Worm (Caenorhabditis elegans) whole organism, late embryonic: ENCODE results near the gene F55C12.2.

Experiments
- C38D4.7 ChIP-seq: fragments of 200-800 bp; sonication (Bioruptor generic); optimal IDR thresholded peaks from 2 replicates; lab custom pipeline; 2018; ENCODE audit warnings: mild to moderate bottlenecking, missing genetic modification characterization, moderate library complexity, missing compliant biosample characterization
- F13H6.1 ChIP-seq: sonication (generic microtip); optimal IDR thresholded peaks from 2 replicates; lab custom pipeline; 2016; ENCODE audit warnings: missing genetic modification characterization, missing compliant biosample characterization
- K02D7.2 ChIP-seq: sonication (generic microtip); optimal IDR thresholded peaks from 2 replicates; lab custom pipeline; 2017; ENCODE audit warnings: mild to moderate bottlenecking, missing genetic modification characterization, missing compliant biosample characterization
- K09A11.1 ChIP-seq: sonication (generic microtip); optimal IDR thresholded peaks from 2 replicates; lab custom pipeline; 2017; ENCODE audit warnings: antibody characterized with exemption, mild to moderate bottlenecking, missing genetic modification characterization, missing compliant biosample characterization; ENCODE audit not compliant: insufficient read depth
- T23F11.4 ChIP-seq: fragments of 200-800 bp; sonication (Bioruptor generic); optimal IDR thresholded peaks from 2 replicates; lab custom pipeline; 2018; ENCODE audit warnings: mild to moderate bottlenecking, missing genetic modification characterization, missing compliant biosample characterization
- ahr-1 ChIP-seq: sonication (generic microtip); optimal IDR thresholded peaks from 2 replicates; lab custom pipeline; 2016; ENCODE audit warnings: missing genetic modification characterization, missing compliant biosample characterization
- ceh-2 ChIP-seq: sonication (generic microtip); optimal IDR thresholded peaks from 2 replicates; lab custom pipeline; 2016; ENCODE audit warnings: missing genotype, missing genetic modification characterization, missing compliant biosample characterization
- ceh-24 ChIP-seq: sonication (generic microtip); optimal IDR thresholded peaks from 2 replicates; lab custom pipeline; 2016; ENCODE audit warnings: mild to moderate bottlenecking, missing genetic modification characterization, missing compliant biosample characterization
- ceh-30 ChIP-seq: fragments of 150-350 bp; optimal IDR thresholded peaks from 2 replicates; lab custom pipeline; 2014; ENCODE audit warnings: missing biosample characterization, missing genetic modification characterization
- ceh-31 ChIP-seq: sonication (generic microtip); optimal IDR thresholded peaks from 2 replicates; lab custom pipeline; 2016; ENCODE audit warnings: missing genetic modification characterization, missing compliant biosample characterization
- ceh-45 ChIP-seq: fragments of 200-800 bp; sonication (Bioruptor generic); IDR thresholded peaks from 2 replicates; pipeline ENCODE4 v1.3.6; 2022; ENCODE audit warnings: missing genetic modification reagents, missing genetic modification characterization, missing compliant biosample characterization
- che-1 ChIP-seq: sonication (generic microtip); optimal IDR thresholded peaks from 2 replicates; lab custom pipeline; 2016; ENCODE audit warnings: mild to moderate bottlenecking, missing genetic modification characterization, missing compliant biosample characterization
- elt-2 ChIP-seq: sonication (generic microtip); optimal IDR thresholded peaks from 2 replicates; lab custom pipeline; 2016; ENCODE audit warnings: missing genetic modification reagents, missing genetic modification characterization, missing compliant biosample characterization
- elt-4 ChIP-seq: sonication (generic microtip); optimal IDR thresholded peaks from 2 replicates; lab custom pipeline; 2016; ENCODE audit warnings: missing genetic modification characterization, missing compliant biosample characterization
- ets-4 ChIP-seq: sonication (generic microtip); optimal IDR thresholded peaks from 2 replicates; lab custom pipeline; 2016; ENCODE audit warnings: missing genetic modification characterization, missing compliant biosample characterization
- fax-1 ChIP-seq: sonication (generic microtip); optimal IDR thresholded peaks from 2 replicates; lab custom pipeline; 2016; ENCODE audit warnings: missing genotype, missing genetic modification characterization, missing compliant biosample characterization
- fkh-10 ChIP-seq: fragments of 150-350 bp; optimal IDR thresholded peaks from 2 replicates; lab custom pipeline; 2014; ENCODE audit warnings: missing biosample characterization, missing genetic modification reagents, missing genetic modification characterization
- fkh-6 ChIP-seq: sonication (generic microtip); optimal IDR thresholded peaks from 2 replicates; lab custom pipeline; 2016; ENCODE audit warnings: missing genetic modification characterization, missing compliant biosample characterization
- gmeb-2 ChIP-seq: sonication (generic microtip); optimal IDR thresholded peaks from 2 replicates; lab custom pipeline; 2016; ENCODE audit warnings: missing genetic modification characterization, inconsistent platforms, missing compliant biosample characterization
- hlh-15 ChIP-seq: sonication (generic microtip); optimal IDR thresholded peaks from 2 replicates; lab custom pipeline; 2016; ENCODE audit warnings: missing genetic modification characterization, missing compliant biosample characterization
- hlh-30 ChIP-seq: sonication (generic microtip); optimal IDR thresholded peaks from 2 replicates; lab custom pipeline; 2017; ENCODE audit warnings: antibody characterized with exemption, missing genetic modification characterization, missing compliant biosample characterization; ENCODE audit not compliant: insufficient read depth
- madf-2 ChIP-seq: sonication (generic microtip); optimal IDR thresholded peaks from 2 replicates; lab custom pipeline; 2017; ENCODE audit warnings: missing genetic modification characterization, missing compliant biosample characterization
- mec-3 ChIP-seq: sonication (generic microtip); optimal IDR thresholded peaks from 2 replicates; lab custom pipeline; 2016; ENCODE audit warnings: borderline replicate concordance, missing genetic modification characterization, missing compliant biosample characterization
- nfya-1 ChIP-seq: sonication (generic microtip); optimal IDR thresholded peaks from 2 replicates; lab custom pipeline; 2017; ENCODE audit warnings: missing genetic modification characterization, mild to moderate bottlenecking, missing compliant biosample characterization, antibody characterized with exemption, moderate library complexity
- nhr-11 ChIP-seq: fragments of 150-350 bp; optimal IDR thresholded peaks from 2 replicates; lab custom pipeline; 2014; ENCODE audit warnings: missing biosample characterization, missing genetic modification characterization
- nhr-232 ChIP-seq: sonication (generic microtip); optimal IDR thresholded peaks from 2 replicates; lab custom pipeline; 2016; ENCODE audit warnings: missing genetic modification characterization, missing compliant biosample characterization
- npax-4 ChIP-seq: sonication (generic microtip); optimal IDR thresholded peaks from 2 replicates; lab custom pipeline; 2016; ENCODE audit warnings: missing genetic modification characterization, missing compliant biosample characterization
- pax-1 ChIP-seq: fragments of 150-350 bp; optimal IDR thresholded peaks from 2 replicates; lab custom pipeline; 2014; ENCODE audit warnings: missing biosample characterization, missing genetic modification characterization
- pha-2 ChIP-seq: sonication (generic microtip); optimal IDR thresholded peaks from 2 replicates; lab custom pipeline; 2017; ENCODE audit warnings: mild to moderate bottlenecking, missing genetic modification characterization, missing compliant biosample characterization
- pha-4 ChIP-seq: fragments of 150-350 bp; optimal IDR thresholded peaks from 2 replicates; lab custom pipeline; 2018; ENCODE audit warnings: missing biosample characterization, missing genetic modification reagents, missing genetic modification characterization
- pros-1 ChIP-seq: fragments of 150-350 bp; optimal IDR thresholded peaks from 2 replicates; lab custom pipeline; 2014; ENCODE audit warnings: missing biosample characterization, missing genetic modification reagents, missing genetic modification characterization
- ref-2 ChIP-seq: sonication (generic microtip); optimal IDR thresholded peaks from 2 replicates; lab custom pipeline; 2016; ENCODE audit warnings: missing genetic modification characterization, missing compliant biosample characterization
- sox-2 ChIP-seq: fragments of 200-800 bp; sonication (Bioruptor generic); IDR thresholded peaks from 2 replicates; pipeline ENCODE4 v1.3.6; 2022; ENCODE audit warnings: missing genetic modification reagents, missing genetic modification characterization, missing compliant biosample characterization
- tbx-2 ChIP-seq: sonication (generic microtip); optimal IDR thresholded peaks from 2 replicates; lab custom pipeline; 2016; ENCODE audit warnings: missing genetic modification characterization, missing compliant biosample characterization
- tbx-7 ChIP-seq: sonication (generic microtip); optimal IDR thresholded peaks from 2 replicates; lab custom pipeline; 2016; ENCODE audit warnings: missing genotype, missing genetic modification characterization, missing compliant biosample characterization
- unc-3 ChIP-seq, 2 experiments: fragments of 200-800 bp in 1 of 2; sonication (Bioruptor generic) in 1 of 2; sonication (generic microtip) in 1 of 2; conservative IDR thresholded peaks in 1 of 2; optimal IDR thresholded peaks in 1 of 2; 2 replicates each; pipeline versions ENCODE4 v1.3.6 to Lab custom; 2016 to 2022; ENCODE audit warnings: missing compliant biosample characterization in 2 of 2, missing genetic modification characterization in 2 of 2, missing genetic modification reagents in 1 of 2
- unc-55 ChIP-seq: sonication (generic microtip); optimal IDR thresholded peaks from 2 replicates; lab custom pipeline; 2017; ENCODE audit warnings: missing biosample characterization, missing genetic modification reagents, missing genetic modification characterization
- unc-86 ChIP-seq: sonication (generic microtip); optimal IDR thresholded peaks from 2 replicates; lab custom pipeline; 2016; ENCODE audit warnings: missing genetic modification characterization, missing compliant biosample characterization
- zip-5 ChIP-seq: sonication (generic microtip); optimal IDR thresholded peaks from 2 replicates; lab custom pipeline; 2016; ENCODE audit warnings: missing genetic modification characterization, missing compliant biosample characterization

F55C12.2 gene

ce11 chrII:5880677-5881076, 4.1 kb downstream of the F55C12.2 start:
- TF ChIP-seq gmeb-2 (tag; lab: Kevin White, UChicago), result no peak
- TF ChIP-seq ahr-1 (tag; lab: Kevin White, UChicago), result no peak
- TF ChIP-seq unc-55 (GFP tag; lab: Kevin White, UChicago), result no peak
- no peak for TF ChIP-seq T23F11.4 (GFP tag; lab: Kevin White, UChicago)
- no peak for TF ChIP-seq hlh-30 (tag; lab: Kevin White, UChicago)
- TF ChIP-seq ref-2, result no peak
- no peak for TF ChIP-seq madf-2 (tag; lab: Kevin White, UChicago)
- TF ChIP-seq, all 69 proteins: peak for 0

DNA sequence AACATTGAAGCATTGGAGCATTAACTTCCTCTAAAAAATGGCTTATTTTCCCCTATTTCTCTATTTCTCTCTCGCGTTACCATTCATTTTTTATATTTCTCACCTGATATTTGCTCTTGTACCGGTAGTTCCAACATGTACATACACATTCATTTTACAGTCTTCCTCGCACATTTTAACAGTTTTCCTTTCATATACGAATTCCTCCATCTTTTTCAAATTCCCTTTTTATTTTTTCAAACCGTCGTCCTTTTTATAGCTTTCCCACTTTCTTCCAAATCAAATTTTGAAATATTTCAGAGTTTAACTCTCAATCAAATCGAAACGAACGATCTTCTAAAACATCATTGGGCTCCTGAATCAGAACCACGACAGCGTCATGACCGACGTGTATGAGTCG, 7.6 kb downstream of the F55C12.2 start, which contains the start of gene rfip-1:
Gene rfip-1, plus strand, starts transcription at position 301 of the 400 bp plus-strand sequence.
- TF ChIP-seq elt-2, result no peak
- no peak for TF ChIP-seq zip-5 (tag; lab: Kevin White, UChicago)
- no peak for TF ChIP-seq unc-3 (GFP tag; conservative IDR thresholded peaks at IDR 0.05; lab: Robert Waterston, UW)
- TF ChIP-seq unc-3 (tag; optimal IDR thresholded peaks at IDR 0.05; lab: Kevin White, UChicago), result no peak
- TF ChIP-seq sox-2 (GFP tag; lab: Robert Waterston, UW), result no peak
- no peak for TF ChIP-seq fkh-6
- no peak for TF ChIP-seq elt-4 (tag; lab: Kevin White, UChicago)
- no peak for TF ChIP-seq unc-86
- TF ChIP-seq nhr-232 (tag; lab: Kevin White, UChicago), result no peak
- no peak for TF ChIP-seq pha-2 (tag; lab: Kevin White, UChicago)
- no peak for TF ChIP-seq pax-1
- no peak for TF ChIP-seq nhr-11 (tag; lab: Kevin White, UChicago)
- no peak for TF ChIP-seq ceh-24
- TF ChIP-seq tbx-2 (tag; lab: Kevin White, UChicago), result no peak
- TF ChIP-seq ceh-30 (tag; lab: Kevin White, UChicago), result no peak
- TF ChIP-seq npax-4 (tag; lab: Kevin White, UChicago), result no peak
- no peak for TF ChIP-seq fkh-10 (GFP tag; lab: Kevin White, UChicago)
- TF ChIP-seq ceh-2 (tag; lab: Kevin White, UChicago), result no peak
- TF ChIP-seq tbx-7, result no peak
- no peak for TF ChIP-seq fax-1 (tag; lab: Kevin White, UChicago)
- no peak for TF ChIP-seq K02D7.2 (tag; lab: Kevin White, UChicago)

- TF ChIP-seq elt-4 (tag; lab: Kevin White, UChicago), result no peak
- no peak for TF ChIP-seq ceh-31
- no peak for TF ChIP-seq zip-5 (tag; lab: Kevin White, UChicago)
- TF ChIP-seq ets-4, result no peak
- no peak for TF ChIP-seq pros-1 (tag; lab: Kevin White, UChicago)
- no peak for TF ChIP-seq C38D4.7
- TF ChIP-seq pha-4 (tag; lab: Kevin White, UChicago), result no peak
- no peak for TF ChIP-seq hlh-30 (tag; lab: Kevin White, UChicago)
- TF ChIP-seq unc-3 (GFP tag; conservative IDR thresholded peaks at IDR 0.05; lab: Robert Waterston, UW), result no peak
- no peak for TF ChIP-seq unc-3 (tag; optimal IDR thresholded peaks at IDR 0.05; lab: Kevin White, UChicago)
- TF ChIP-seq ceh-45 (GFP tag; lab: Robert Waterston, UW), result no peak
- no peak for TF ChIP-seq fkh-10 (GFP tag; lab: Kevin White, UChicago)
- TF ChIP-seq K02D7.2 (tag; lab: Kevin White, UChicago), result no peak
- TF ChIP-seq K09A11.1, result no peak
- TF ChIP-seq T23F11.4 (GFP tag; lab: Kevin White, UChicago), result no peak
- no peak for TF ChIP-seq hlh-15 (tag; lab: Kevin White, UChicago)
- TF ChIP-seq che-1 (tag; lab: Kevin White, UChicago), result no peak
- no peak for TF ChIP-seq mec-3 (tag; lab: Kevin White, UChicago)
- TF ChIP-seq elt-2, result no peak
- no peak for TF ChIP-seq F13H6.1 (tag; lab: Kevin White, UChicago)
- TF ChIP-seq nfya-1 (tag; lab: Kevin White, UChicago), result no peak
Observed at ce11 chrII:5885966-5886621, 9.5 kb downstream of the F55C12.2 start.
